Fruit fly (Drosophila melanogaster): ENCODE results near the gene CG18814.

DNA sequence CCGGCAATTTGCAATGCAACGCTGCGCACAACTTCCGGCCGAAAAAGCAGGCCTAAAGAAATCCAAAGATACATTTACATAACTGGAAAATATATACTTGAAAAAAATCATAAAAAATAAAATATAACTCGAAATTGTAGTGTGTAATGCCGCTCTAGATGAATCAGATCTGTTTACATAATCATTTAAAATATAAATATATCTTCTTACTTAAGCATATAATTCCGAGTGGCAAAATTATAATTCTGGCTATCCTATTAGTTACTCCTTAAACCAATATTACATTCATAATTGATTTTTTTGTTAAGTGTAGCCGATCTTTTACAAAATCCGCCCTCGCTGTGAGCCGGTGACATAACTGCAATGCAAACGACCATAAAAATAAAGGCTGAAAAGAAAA, 30.2 kb upstream of the CG18814 start:
- TF ChIP-seq CG8478 (optimal IDR thresholded peaks at IDR 0.05): no peak
- TF ChIP-seq CTCF (optimal IDR thresholded peaks at IDR 0.05): no peak
